Fruit fly (Drosophila melanogaster) whole organism, prepupa: Measurements from ENCODE around the gene Dlip2.

Experiments used
- Blimp-1 ChIP-seq: fragments of 200-800 bp; sonication (Bioruptor generic); optimal IDR thresholded peaks from 3 replicates; lab custom pipeline; 2017; ENCODE audit warnings: missing biosample characterization, missing genetic modification characterization, mild to moderate bottlenecking, moderate library complexity, missing genetic modification reagents
- CG11294 ChIP-seq: fragments of 200-800 bp; sonication (Bioruptor generic); IDR thresholded peaks from 2 replicates; pipeline ENCODE4 v1.3.6; 2022; ENCODE audit warnings: missing biosample characterization, missing genetic modification characterization
- CG11762 ChIP-seq: fragments of 200-800 bp; sonication (Bioruptor generic); optimal IDR thresholded peaks from 3 replicates; lab custom pipeline; 2016; ENCODE audit warnings: missing biosample characterization, missing genetic modification characterization; ENCODE audit not compliant: insufficient read depth
- CG34406 ChIP-seq: fragments of 200-800 bp; sonication (Bioruptor generic); optimal IDR thresholded peaks from 3 replicates; lab custom pipeline; 2016; ENCODE audit warnings: missing biosample characterization, missing genetic modification characterization
- CG6163 ChIP-seq: fragments of 200-800 bp; sonication (Bioruptor generic); IDR thresholded peaks from 3 replicates; pipeline ENCODE4 v1.3.6; 2022; ENCODE audit warnings: missing biosample characterization, missing genetic modification characterization
- CG6276 ChIP-seq: fragments of 200-800 bp; sonication (Bioruptor generic); optimal IDR thresholded peaks from 2 replicates; lab custom pipeline; 2017; ENCODE audit warnings: missing biosample characterization, mild to moderate bottlenecking, missing genetic modification characterization
- CG7368 ChIP-seq: fragments of 200-800 bp; sonication (Bioruptor generic); optimal IDR thresholded peaks from 3 replicates; lab custom pipeline; 2016; ENCODE audit warnings: missing biosample characterization, missing genetic modification characterization
- Eip93F ChIP-seq: fragments of 200-800 bp; sonication (Bioruptor generic); optimal IDR thresholded peaks from 2 replicates; lab custom pipeline; 2016; ENCODE audit warnings: missing biosample characterization, mild to moderate bottlenecking, missing genetic modification characterization
- Ets21C ChIP-seq: fragments of 200-800 bp; sonication (Bioruptor generic); optimal IDR thresholded peaks from 3 replicates; lab custom pipeline; 2016; ENCODE audit warnings: missing biosample characterization, missing genetic modification characterization
- Hr4 ChIP-seq: fragments of 200-800 bp; sonication (Bioruptor generic); optimal IDR thresholded peaks from 3 replicates; lab custom pipeline; 2016; ENCODE audit warnings: missing biosample characterization, missing genetic modification characterization
- Lpt ChIP-seq: fragments of 200-800 bp; sonication (Bioruptor generic); optimal IDR thresholded peaks from 3 replicates; lab custom pipeline; 2016; ENCODE audit warnings: missing biosample characterization, missing genetic modification characterization
- Sox14 ChIP-seq: fragments of 200-800 bp; sonication (Bioruptor generic); optimal IDR thresholded peaks from 3 replicates; lab custom pipeline; 2016; ENCODE audit warnings: missing biosample characterization, missing genetic modification characterization
- Sox15 ChIP-seq: fragments of 200-800 bp; sonication (Bioruptor generic); optimal IDR thresholded peaks from 3 replicates; lab custom pipeline; 2016; ENCODE audit warnings: missing biosample characterization, missing genetic modification characterization
- achi ChIP-seq: fragments of 200-800 bp; sonication (Bioruptor generic); optimal IDR thresholded peaks from 3 replicates; lab custom pipeline; 2016; ENCODE audit warnings: missing biosample characterization, missing genetic modification characterization
- acj6 ChIP-seq: fragments of 200-800 bp; sonication (Bioruptor generic); optimal IDR thresholded peaks from 3 replicates; lab custom pipeline; 2016; ENCODE audit warnings: missing biosample characterization, missing genetic modification characterization
- dac ChIP-seq: fragments of 200-800 bp; sonication (Bioruptor generic); optimal IDR thresholded peaks from 2 replicates; lab custom pipeline; 2017; ENCODE audit warnings: missing biosample characterization, mild to moderate bottlenecking, missing genetic modification characterization
- dsx ChIP-seq: fragments of 200-800 bp; optimal IDR thresholded peaks from 3 replicates; lab custom pipeline; 2019; ENCODE audit warnings: missing biosample characterization, mild to moderate bottlenecking, missing genetic modification characterization, moderate library complexity; ENCODE audit not compliant: poor library complexity, severe bottlenecking
- esn ChIP-seq: fragments of 200-800 bp; sonication (Bioruptor generic); optimal IDR thresholded peaks from 2 replicates; lab custom pipeline; 2016; ENCODE audit warnings: missing biosample characterization, mild to moderate bottlenecking, missing genetic modification characterization, moderate library complexity
- fd59A ChIP-seq: fragments of 200-800 bp; sonication (Bioruptor generic); optimal IDR thresholded peaks from 2 replicates; lab custom pipeline; 2017; ENCODE audit warnings: missing biosample characterization, mild to moderate bottlenecking, missing genetic modification characterization, missing genetic modification reagents
- fkh ChIP-seq: fragments of 200-800 bp; sonication (Bioruptor generic); optimal IDR thresholded peaks from 3 replicates; lab custom pipeline; 2017; ENCODE audit warnings: missing biosample characterization, mild to moderate bottlenecking, missing genetic modification characterization, moderate library complexity
- lz ChIP-seq: fragments of 200-800 bp; sonication (Bioruptor generic); optimal IDR thresholded peaks from 3 replicates; lab custom pipeline; 2016; ENCODE audit warnings: missing biosample characterization, missing genetic modification characterization
- net ChIP-seq: fragments of 200-800 bp; sonication (Bioruptor generic); optimal IDR thresholded peaks from 3 replicates; lab custom pipeline; 2016; ENCODE audit warnings: missing biosample characterization, missing genetic modification characterization
- pdm3 ChIP-seq: fragments of 200-800 bp; sonication (Bioruptor generic); optimal IDR thresholded peaks from 3 replicates; lab custom pipeline; 2016; ENCODE audit warnings: missing biosample characterization, missing genetic modification characterization
- salr ChIP-seq, 2 experiments: fragments of 200-800 bp; sonication (Bioruptor generic); optimal IDR thresholded peaks; 3 replicates each; lab custom pipeline; 2016 to 2018; ENCODE audit warnings: missing biosample characterization in 2 of 2, missing genetic modification characterization in 2 of 2, mild to moderate bottlenecking in 1 of 2
- spab ChIP-seq: fragments of 200-800 bp; sonication (Bioruptor generic); optimal IDR thresholded peaks from 2 replicates; lab custom pipeline; 2017; ENCODE audit warnings: missing biosample characterization, mild to moderate bottlenecking, missing genetic modification characterization, missing genetic modification reagents
- svp ChIP-seq: fragments of 200-800 bp; sonication (Bioruptor generic); peaks from one replicate; lab custom pipeline; 2016; ENCODE audit warnings: missing biosample characterization, missing genetic modification characterization
- vri ChIP-seq: fragments of 200-800 bp; sonication (Bioruptor generic); optimal IDR thresholded peaks from 3 replicates; lab custom pipeline; 2016; ENCODE audit warnings: missing biosample characterization, mild to moderate bottlenecking, missing genetic modification characterization

The Dlip2 gene

dm6 chr3R:4632639-4633038 lies 12.8 kb downstream of the Dlip2 start:
- TF ChIP-seq Sox14 (no peak), CG11762 (GFP tag; lab: Kevin White, UChicago) (no peak), Eip93F (GFP tag; lab: Kevin White, UChicago) (no peak)

DNA sequence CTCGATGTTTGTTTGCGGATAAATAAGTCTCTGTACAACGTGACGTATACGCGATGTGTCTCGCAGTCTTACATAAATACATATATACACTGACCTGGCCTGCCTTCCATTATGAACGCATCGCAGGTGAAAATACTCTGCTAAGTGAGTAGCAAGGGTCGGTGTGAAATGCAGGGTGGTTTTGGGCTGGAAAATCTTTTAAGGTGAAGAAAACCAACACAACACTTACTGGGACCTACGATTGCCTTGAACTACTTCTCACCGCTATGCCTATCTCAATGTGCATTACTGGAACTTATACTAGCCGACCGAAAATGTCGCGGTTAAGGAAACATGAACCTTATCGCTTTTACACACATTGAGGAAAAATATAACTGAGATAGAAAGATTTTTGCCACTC lies 29.3 kb downstream of the Dlip2 start:
- TF ChIP-seq dsx (GFP tag; lab: Kevin White, UChicago) (no peak), net (no peak), lz (GFP tag; lab: Kevin White, UChicago) (no peak), Hr4 (GFP tag; lab: Kevin White, UChicago) (no peak), spab (GFP tag; lab: Kevin White, UChicago) (no peak), Ets21C (GFP tag; lab: Kevin White, UChicago) (no peak), fd59A (no peak), esn (GFP tag; lab: Kevin White, UChicago) (no peak), CG6163 (no peak), CG34406 (GFP tag; lab: Kevin White, UChicago) (no peak), vri (GFP tag; lab: Kevin White, UChicago) (no peak), CG11294 (GFP tag; lab: Robert Waterston, UW) (no peak)
- TF ChIP-seq, all 60 proteins: peak for 0

DNA sequence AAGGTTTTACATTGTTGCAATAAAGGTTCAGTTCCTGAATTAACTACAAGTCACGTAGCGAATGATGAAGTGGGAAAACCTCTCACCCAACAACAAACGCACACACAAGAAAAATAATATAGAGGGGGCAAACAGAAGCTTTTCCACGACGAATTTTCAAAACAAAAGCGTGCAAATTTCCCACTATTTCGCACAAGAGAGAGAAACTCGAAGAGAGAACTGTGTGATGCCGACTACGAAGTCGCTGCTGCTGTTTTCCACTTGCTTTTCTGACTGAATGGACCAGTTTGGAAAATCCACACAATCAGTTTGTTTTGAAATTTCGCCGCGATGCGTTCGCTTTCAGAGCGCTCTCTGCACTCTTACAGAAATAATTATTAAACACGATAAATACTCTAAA lies 32.9 kb downstream of the Dlip2 start, which contains the start of gene 5-HT2A:
TSS of gene 5-HT2A (plus strand) at position 301 of the 400 bp plus-strand sequence.
- TF ChIP-seq achi (GFP tag; lab: Kevin White, UChicago): no peak

dm6 chr3R:4601887-4602531 lies 43.4 kb downstream of the Dlip2 start:
- no peak for TF ChIP-seq acj6 (GFP tag; lab: Kevin White, UChicago)
- TF ChIP-seq achi (GFP tag; lab: Kevin White, UChicago): no peak
- TF ChIP-seq Sox15 (GFP tag; lab: Kevin White, UChicago): no peak
- no peak for TF ChIP-seq CG6276
- no peak for TF ChIP-seq salr (GFP tag; optimal IDR thresholded peaks at IDR 0.05; lab: Kevin White, UChicago)
- TF ChIP-seq dac (GFP tag; lab: Kevin White, UChicago): no peak
- peak; percentile 35 for TF ChIP-seq fkh (GFP tag; lab: Kevin White, UChicago)
- TF ChIP-seq pdm3 (GFP tag; lab: Kevin White, UChicago): peak; percentile 12

dm6 chr3R:4599624-4600023 lies 45.8 kb downstream of the Dlip2 start:
- TF ChIP-seq svp (GFP tag; lab: Kevin White, UChicago): no peak
- no peak for TF ChIP-seq Hr4 (GFP tag; lab: Kevin White, UChicago)
- TF ChIP-seq CG7368: no peak
- no peak for TF ChIP-seq salr (GFP tag; optimal IDR thresholded peaks at IDR 0.05; lab: Kevin White, UChicago)
- no peak for TF ChIP-seq Lpt (GFP tag; lab: Kevin White, UChicago)
- no peak for TF ChIP-seq dac (GFP tag; lab: Kevin White, UChicago)
- no peak for TF ChIP-seq Blimp-1 (GFP tag; lab: Kevin White, UChicago)
- TF ChIP-seq, all 60 proteins: peak for 0
